Fruit fly (Drosophila melanogaster) whole organism, prepupa: ENCODE results near the gene CG8927.

Experiments used
- Sox15 ChIP-seq: fragments of 200-800 bp; sonication (Bioruptor generic); optimal IDR thresholded peaks from 3 replicates; lab custom pipeline; 2016; ENCODE audit warnings: missing biosample characterization, missing genetic modification characterization
- spab ChIP-seq: fragments of 200-800 bp; sonication (Bioruptor generic); optimal IDR thresholded peaks from 2 replicates; lab custom pipeline; 2017; ENCODE audit warnings: missing biosample characterization, mild to moderate bottlenecking, missing genetic modification characterization, missing genetic modification reagents

dm6 chr3R:16221359-16222299, 40.8 kb downstream of the CG8927 start:
- TF ChIP-seq spab (GFP tag; lab: Kevin White, UChicago) (peak; percentile 92), Sox15 (GFP tag; lab: Kevin White, UChicago) (peak; percentile 81)
